Worm (Caenorhabditis elegans) whole organism, L4/young adult: ENCODE measurements around the gene srj-53.

Experiments
- W03F9.2 ChIP-seq: fragments of 150-350 bp; optimal IDR thresholded peaks from 2 replicates; lab custom pipeline; 2014; ENCODE audit warnings: missing biosample characterization, missing genetic modification characterization
- dao-5 ChIP-seq: sonication (generic microtip); optimal IDR thresholded peaks from 2 replicates; lab custom pipeline; 2016; ENCODE audit warnings: missing genotype, missing genetic modification characterization, moderate library complexity, missing compliant biosample characterization
- him-1 ChIP-seq: sonication (generic microtip); optimal IDR thresholded peaks from 2 replicates; lab custom pipeline; 2016; ENCODE audit warnings: missing genotype, missing genetic modification reagents, missing genetic modification characterization, missing compliant biosample characterization

DNA sequence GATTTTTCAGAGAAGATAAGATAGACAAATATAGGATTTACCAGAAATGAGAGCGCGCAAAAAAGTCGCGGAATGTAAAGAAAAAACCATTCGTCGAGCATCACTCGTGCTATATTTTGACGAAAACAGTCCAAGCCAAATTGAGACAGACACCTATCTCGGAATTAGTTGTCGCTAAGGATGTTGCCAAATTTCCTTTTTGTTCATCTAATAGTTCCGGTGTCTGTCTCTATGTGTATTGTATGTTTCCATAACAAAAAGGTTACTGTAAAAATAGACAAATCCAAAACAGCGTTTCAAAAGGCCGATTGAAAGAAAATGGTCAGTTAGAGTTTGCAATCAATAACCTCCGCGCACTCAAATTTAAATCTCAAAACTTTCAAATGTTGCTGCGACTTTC, at the start of gene srj-53:
- no peak for TF ChIP-seq W03F9.2 (tag; lab: Kevin White, UChicago)
- no peak for TF ChIP-seq him-1 (tag; lab: Kevin White, UChicago)
- TF ChIP-seq dao-5 (tag; lab: Kevin White, UChicago) = no peak
